Fruit fly (Drosophila melanogaster) S2 (cell line): ENCODE measurements around the gene CG4004.

Source experiments
- CG8478 ChIP-seq: fragments of >200 bp; optimal IDR thresholded peaks from 2 replicates; lab custom pipeline; 2018
- CTCF ChIP-seq, 2 experiments: fragments of >200 bp; optimal IDR thresholded peaks; 2 replicates each; lab custom pipeline; 2018

- TF ChIP-seq CG8478 (lab: Kevin White, UChicago) (no peak), CTCF (optimal IDR thresholded peaks at IDR 0.05; lab: Kevin White, UChicago) (no peak)
Measured at dm6 chrX:12708306-12708705, 35.7 kb upstream of the CG4004 start.
